Worm (Caenorhabditis elegans) whole organism, L1 larva: ENCODE data around the gene Y45F3A.4.

Source experiments
- C04F5.9 ChIP-seq: sonication (generic microtip); optimal IDR thresholded peaks from 2 replicates; lab custom pipeline; 2016; ENCODE audit warnings: missing genetic modification characterization, missing compliant biosample characterization
- C16A3.4 ChIP-seq: fragments of 150-350 bp; optimal IDR thresholded peaks from 2 replicates; lab custom pipeline; 2014; ENCODE audit warnings: missing biosample characterization, missing genetic modification characterization
- F16B12.6 ChIP-seq: fragments of 150-350 bp; optimal IDR thresholded peaks from 2 replicates; lab custom pipeline; 2014; ENCODE audit warnings: missing biosample characterization, missing genetic modification characterization
- alr-1 ChIP-seq: fragments of 200-800 bp; sonication (Bioruptor generic); optimal IDR thresholded peaks from 2 replicates; lab custom pipeline; 2018; ENCODE audit warnings: borderline replicate concordance, mild to moderate bottlenecking, missing genetic modification characterization, missing compliant biosample characterization
- ama-1 ChIP-seq: fragments of 150-350 bp; optimal IDR thresholded peaks from 2 replicates; lab custom pipeline; 2014
- blmp-1 ChIP-seq: fragments of 150-350 bp; optimal IDR thresholded peaks from 2 replicates; lab custom pipeline; 2014; ENCODE audit warnings: missing biosample characterization, missing genetic modification characterization
- dsc-1 ChIP-seq: sonication (generic microtip); optimal IDR thresholded peaks from 2 replicates; lab custom pipeline; 2016; ENCODE audit warnings: mild to moderate bottlenecking, missing genetic modification characterization, missing compliant biosample characterization
- efl-3 ChIP-seq: fragments of 200-800 bp; sonication (Bioruptor generic); optimal IDR thresholded peaks from 2 replicates; lab custom pipeline; 2018; ENCODE audit warnings: mild to moderate bottlenecking, missing genetic modification characterization, missing compliant biosample characterization
- elt-2 ChIP-seq: sonication (generic microtip); optimal IDR thresholded peaks from 2 replicates; lab custom pipeline; 2016; ENCODE audit warnings: missing genetic modification characterization, mild to moderate bottlenecking, inconsistent platforms, missing compliant biosample characterization, missing genetic modification reagents
- elt-3 ChIP-seq, 6 experiments: fragments of 150-350 bp in 1 of 6; sonication (generic microtip); optimal IDR thresholded peaks; 2 replicates each; lab custom pipeline; 2017 to 2018; ENCODE audit warnings: missing biosample characterization in 6 of 6, missing genetic modification characterization in 6 of 6, inconsistent platforms in 1 of 6
- ets-5 ChIP-seq: fragments of 200-800 bp; sonication (Bioruptor generic); IDR thresholded peaks from 2 replicates; pipeline ENCODE4 v1.3.6; 2022; ENCODE audit warnings: missing genetic modification characterization, missing compliant biosample characterization
- fkh-8 ChIP-seq: sonication (generic microtip); optimal IDR thresholded peaks from 2 replicates; lab custom pipeline; 2016; ENCODE audit warnings: mild to moderate bottlenecking, missing genetic modification characterization, missing compliant biosample characterization
- irx-1 ChIP-seq: sonication (generic microtip); optimal IDR thresholded peaks from 2 replicates; lab custom pipeline; 2016; ENCODE audit warnings: missing genetic modification characterization, missing compliant biosample characterization
- jun-1 ChIP-seq: fragments of 150-350 bp; optimal IDR thresholded peaks from 2 replicates; lab custom pipeline; 2014; ENCODE audit warnings: missing biosample characterization, missing genetic modification reagents, missing genetic modification characterization
- lin-13 ChIP-seq: fragments of 150-350 bp; optimal IDR thresholded peaks from 2 replicates; lab custom pipeline; 2014; ENCODE audit warnings: missing biosample characterization, missing genetic modification reagents, missing genetic modification characterization
- lin-14 ChIP-seq: fragments of 200-800 bp; sonication (Bioruptor generic); optimal IDR thresholded peaks from 2 replicates; lab custom pipeline; 2018; ENCODE audit warnings: mild to moderate bottlenecking, missing genetic modification characterization, moderate library complexity, missing compliant biosample characterization
- lin-15B ChIP-seq: fragments of 150-350 bp; sonication (generic microtip); optimal IDR thresholded peaks from 3 replicates; lab custom pipeline; 2014; ENCODE audit warnings: missing biosample characterization, missing genetic modification characterization
- lin-35 ChIP-seq, 2 experiments: fragments of 150-350 bp; optimal IDR thresholded peaks; 2 replicates each; lab custom pipeline; 2014; ENCODE audit warnings: missing biosample characterization in 2 of 2, missing genetic modification characterization in 2 of 2, missing genetic modification reagents in 2 of 2
- lsy-2 ChIP-seq, 2 experiments: fragments of 150-350 bp; optimal IDR thresholded peaks; 2 replicates each; lab custom pipeline; 2014; ENCODE audit warnings: missing biosample characterization in 2 of 2, missing genetic modification characterization in 2 of 2
- mab-9 ChIP-seq: fragments of 200-800 bp; sonication (Bioruptor generic); IDR thresholded peaks from 2 replicates; pipeline ENCODE4 v1.3.6; 2022; ENCODE audit warnings: missing genetic modification reagents, missing genetic modification characterization, missing compliant biosample characterization
- mdl-1 ChIP-seq, 2 experiments: fragments of 150-350 bp; optimal IDR thresholded peaks; 2 replicates each; lab custom pipeline; 2014 to 2017; ENCODE audit warnings: missing biosample characterization in 2 of 2, missing genetic modification characterization in 2 of 2, inconsistent platforms in 1 of 2
- mef-2 ChIP-seq: fragments of 150-350 bp; optimal IDR thresholded peaks from 2 replicates; lab custom pipeline; 2014; ENCODE audit warnings: missing biosample characterization, missing genetic modification characterization
- nhr-12 ChIP-seq: sonication (generic microtip); optimal IDR thresholded peaks from 2 replicates; lab custom pipeline; 2017; ENCODE audit warnings: missing biosample characterization, missing genetic modification characterization
- nhr-20 ChIP-seq: sonication (generic microtip); optimal IDR thresholded peaks from 2 replicates; lab custom pipeline; 2016; ENCODE audit warnings: mild to moderate bottlenecking, missing genetic modification characterization, missing compliant biosample characterization
- nhr-47 ChIP-seq: sonication (generic microtip); optimal IDR thresholded peaks from 2 replicates; lab custom pipeline; 2016; ENCODE audit warnings: mild to moderate bottlenecking, missing genetic modification characterization, moderate library complexity, missing compliant biosample characterization
- nhr-85 ChIP-seq: sonication (generic microtip); peaks from one replicate; lab custom pipeline; 2016; ENCODE audit warnings: missing genetic modification characterization, inconsistent platforms, missing compliant biosample characterization
- nhr-90 ChIP-seq: sonication (generic microtip); optimal IDR thresholded peaks from 2 replicates; lab custom pipeline; 2016; ENCODE audit warnings: mild to moderate bottlenecking, missing genetic modification characterization, missing compliant biosample characterization; ENCODE audit not compliant: poor library complexity
- pqm-1 ChIP-seq: sonication (generic microtip); optimal IDR thresholded peaks from 3 replicates; lab custom pipeline; 2017; ENCODE audit warnings: missing biosample characterization, missing genetic modification characterization
- rnt-1 ChIP-seq: sonication (generic microtip); optimal IDR thresholded peaks from 2 replicates; lab custom pipeline; 2016; ENCODE audit warnings: mild to moderate bottlenecking, missing genetic modification characterization, moderate library complexity, missing compliant biosample characterization
- snu-23 ChIP-seq: sonication (generic microtip); optimal IDR thresholded peaks from 2 replicates; lab custom pipeline; 2016; ENCODE audit warnings: missing genetic modification characterization, missing compliant biosample characterization
- sptf-1 ChIP-seq: fragments of 150-350 bp; optimal IDR thresholded peaks from 2 replicates; lab custom pipeline; 2014; ENCODE audit warnings: missing biosample characterization, missing genetic modification characterization
- sup-37 ChIP-seq: fragments of 200-800 bp; sonication (Bioruptor generic); optimal IDR thresholded peaks from 2 replicates; lab custom pipeline; 2018; ENCODE audit warnings: mild to moderate bottlenecking, missing genetic modification characterization, missing compliant biosample characterization
- swsn-7 ChIP-seq: sonication (generic microtip); optimal IDR thresholded peaks from 2 replicates; lab custom pipeline; 2016; ENCODE audit warnings: missing genetic modification characterization, missing compliant biosample characterization
- tlp-1 ChIP-seq: fragments of 150-350 bp; optimal IDR thresholded peaks from 2 replicates; lab custom pipeline; 2014; ENCODE audit warnings: missing biosample characterization, missing genetic modification characterization
- unc-98 ChIP-seq: fragments of 200-800 bp; sonication (Bioruptor generic); IDR thresholded peaks from 2 replicates; pipeline ENCODE4 v1.3.6; 2022; ENCODE audit warnings: missing genetic modification characterization, missing compliant biosample characterization
- xbp-1 ChIP-seq: sonication (generic microtip); optimal IDR thresholded peaks from 2 replicates; lab custom pipeline; 2016; ENCODE audit warnings: missing genetic modification characterization, missing compliant biosample characterization

Y45F3A.4 gene

DNA sequence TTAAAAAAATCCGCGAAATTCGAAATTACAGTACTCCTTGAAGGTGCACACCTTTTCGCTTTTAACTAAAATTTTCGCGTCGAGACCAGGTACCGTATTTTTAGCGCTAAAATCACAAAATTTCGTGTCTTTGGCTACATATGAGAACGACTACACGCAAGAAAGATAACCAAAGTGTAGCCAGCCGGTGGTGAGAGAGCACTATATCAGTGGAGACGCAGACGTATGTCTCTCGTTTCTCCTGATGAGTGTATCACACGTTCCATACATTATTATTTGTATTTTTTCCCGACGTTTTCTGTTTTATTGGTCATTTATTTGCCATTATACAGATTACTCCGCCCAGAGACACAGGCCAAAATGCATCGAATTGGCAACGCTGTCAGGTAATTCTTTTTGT is 9.3 kb downstream of the Y45F3A.4 start, which contains the start of gene acdh-11:
Gene acdh-11, plus strand, starts transcription at position 333 of the 400 bp plus-strand sequence.
- TF ChIP-seq blmp-1 (tag; lab: Kevin White, UChicago) = peak; percentile 2
- TF ChIP-seq elt-3 (tag; optimal IDR thresholded peaks at IDR 0.05; lab: Kevin White, UChicago) = peak in 4 of 6 experiments; percentile 52 to 79 (median 77)
- TF ChIP-seq mab-9 = no peak
- TF ChIP-seq nhr-20 = peak; percentile 36
- TF ChIP-seq nhr-90 (tag; lab: Kevin White, UChicago) = no peak
- peak in 1 of 2 experiments; percentile 4 for TF ChIP-seq mdl-1 (tag; optimal IDR thresholded peaks at IDR 0.05; lab: Kevin White, UChicago)
- no peak for TF ChIP-seq rnt-1 (tag; lab: Kevin White, UChicago)
- TF ChIP-seq alr-1 (tag; lab: Kevin White, UChicago) = no peak
- peak in 1 of 2 experiments; percentile 7 for TF ChIP-seq lsy-2 (tag; optimal IDR thresholded peaks at IDR 0.05; lab: Kevin White, UChicago)
- no peak for TF ChIP-seq tlp-1 (tag; lab: Kevin White, UChicago)
- no peak for TF ChIP-seq nhr-47 (tag; lab: Kevin White, UChicago)
- TF ChIP-seq elt-2 = peak; percentile 22
- TF ChIP-seq lin-35 (GFP tag; optimal IDR thresholded peaks at IDR 0.05; lab: Kevin White, UChicago) = peak in 1 of 2 experiments; percentile 19
- TF ChIP-seq C16A3.4 (tag; lab: Kevin White, UChicago) = no peak
- peak; percentile 29 for TF ChIP-seq snu-23

DNA sequence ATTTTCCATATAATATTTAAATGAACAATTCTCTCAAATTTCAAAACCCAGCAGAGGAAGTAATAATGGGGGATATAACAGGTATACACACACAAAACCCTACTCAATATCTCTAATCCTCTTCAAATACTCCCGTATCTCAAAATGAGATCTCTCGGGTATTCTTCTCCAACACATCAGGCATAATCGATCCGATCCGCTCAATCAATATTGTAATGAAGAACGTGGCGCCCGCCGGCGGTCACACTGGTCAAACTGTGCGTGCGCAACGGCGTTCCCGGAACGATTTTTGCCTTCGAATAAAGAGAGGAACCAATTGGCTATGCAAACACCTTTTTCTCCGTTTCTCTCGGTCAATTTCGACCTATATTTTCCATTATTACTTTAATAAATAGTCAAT is 12.7 kb downstream of the Y45F3A.4 start:
- no peak for TF ChIP-seq nhr-90 (tag; lab: Kevin White, UChicago)
- TF ChIP-seq F16B12.6 (tag; lab: Kevin White, UChicago) = no peak
- TF ChIP-seq snu-23 = peak; percentile 35
- TF ChIP-seq efl-3 (GFP tag; lab: Kevin White, UChicago) = no peak
- TF ChIP-seq irx-1 = no peak
- no peak for TF ChIP-seq lin-13
- TF ChIP-seq lin-14 (GFP tag; lab: Kevin White, UChicago) = peak; percentile 38
- no peak for TF ChIP-seq unc-98 (GFP tag; lab: Robert Waterston, UW)
- no peak for TF ChIP-seq C04F5.9 (tag; lab: Kevin White, UChicago)
- no peak for TF ChIP-seq ama-1 (lab: Kevin White, UChicago)
- TF ChIP-seq dsc-1 (tag; lab: Kevin White, UChicago) = no peak
- no peak for TF ChIP-seq lin-15B (tag; lab: Kevin White, UChicago)
- peak; percentile 46 for TF ChIP-seq nhr-85 (tag; lab: Kevin White, UChicago)
- TF ChIP-seq tlp-1 (tag; lab: Kevin White, UChicago) = no peak
- TF ChIP-seq pqm-1 (tag; lab: Kevin White, UChicago) = no peak
- TF ChIP-seq blmp-1 (tag; lab: Kevin White, UChicago) = peak; percentile 13

DNA sequence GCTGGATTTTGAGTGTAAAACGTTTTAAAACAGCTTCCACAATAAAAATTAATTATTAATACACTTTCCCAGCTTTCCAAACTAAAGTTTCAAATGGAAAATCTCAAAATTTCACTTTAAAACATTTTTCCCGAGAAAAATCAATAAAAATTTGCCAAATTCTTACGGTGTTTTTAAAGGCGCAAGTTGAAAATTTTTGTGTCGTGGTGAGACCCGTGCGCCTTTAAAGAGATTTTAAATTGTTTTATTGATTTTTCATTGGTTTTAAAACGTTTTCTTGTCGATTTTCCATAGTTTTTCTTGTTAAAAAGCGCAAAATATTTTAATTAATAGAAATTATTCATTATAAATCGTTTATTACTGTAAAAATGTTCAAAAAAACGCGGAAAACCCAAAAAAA is 13.3 kb downstream of the Y45F3A.4 start, which contains the start of gene Y45F3A.1:
Gene Y45F3A.1, minus strand, starts transcription at position 12 of the 400 bp plus-strand sequence.
- TF ChIP-seq elt-3 (tag; optimal IDR thresholded peaks at IDR 0.05; lab: Kevin White, UChicago) = no peak
- TF ChIP-seq ets-5 = no peak
- no peak for TF ChIP-seq rnt-1 (tag; lab: Kevin White, UChicago)
- no peak for TF ChIP-seq xbp-1 (tag; lab: Kevin White, UChicago)
- no peak for TF ChIP-seq fkh-8

DNA sequence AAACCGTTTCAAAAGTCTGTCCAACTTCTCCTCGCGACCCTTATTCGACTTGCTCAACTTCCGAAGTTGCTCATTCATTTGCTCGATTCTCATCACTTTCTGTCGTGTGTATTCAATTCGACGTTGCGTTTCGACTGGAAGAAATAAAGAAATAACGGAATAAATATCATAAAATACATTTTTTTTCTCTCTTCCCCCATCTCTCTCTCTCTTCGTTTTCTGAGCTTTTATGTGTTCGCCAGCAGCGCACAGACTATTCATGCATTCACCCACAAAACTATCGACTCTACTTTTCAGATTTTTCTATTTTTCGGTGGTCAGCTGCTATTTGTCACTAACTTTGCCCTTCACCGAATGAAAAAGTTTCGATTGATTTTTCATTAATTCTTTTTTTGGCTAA is 14.9 kb downstream of the Y45F3A.4 start, which contains the start of gene rab-30:
Gene rab-30, plus strand, starts transcription at position 301 of the 400 bp plus-strand sequence.
- TF ChIP-seq mef-2 (tag; lab: Kevin White, UChicago) = no peak
- TF ChIP-seq sptf-1 = no peak
- TF ChIP-seq nhr-20 = no peak
- TF ChIP-seq swsn-7 (tag; lab: Kevin White, UChicago) = no peak
- TF ChIP-seq jun-1 (tag; lab: Kevin White, UChicago) = no peak
- no peak for TF ChIP-seq nhr-12
- TF ChIP-seq sup-37 = no peak
